Worm (Caenorhabditis elegans): ENCODE results near the gene scl-18.
A peak's percentile ranks its signal among the peaks of the same experiment; 100 is the strongest.

scl-18 gene

ce11 chrIV:11771064-11771463, 16.8 kb upstream of the scl-18 start:
- TF ChIP-seq hif-1 (tag; optimal IDR thresholded peaks at IDR 0.05) (no peak), hmg-1.1 (GFP tag; IDR thresholded peaks at IDR 0.05) (no peak), nhr-237 (tag; optimal IDR thresholded peaks at IDR 0.05) (no peak), T26A8.4 (GFP tag; IDR thresholded peaks at IDR 0.05) (no peak), daf-8 (GFP tag; IDR thresholded peaks at IDR 0.05) (no peak), ceh-82 (tag; optimal IDR thresholded peaks at IDR 0.05) (no peak), egl-27 (tag; optimal IDR thresholded peaks at IDR 0.05) (no peak), vab-7 (GFP tag; IDR thresholded peaks at IDR 0.05) (no peak), nhr-111 (GFP tag; optimal IDR thresholded peaks at IDR 0.05) (no peak), Y48G9A.11 (GFP tag; IDR thresholded peaks at IDR 0.05) (no peak), saeg-2 (GFP tag; IDR thresholded peaks at IDR 0.05) (no peak), hlh-11 (tag; optimal IDR thresholded peaks at IDR 0.05) (peak; percentile 23), skn-1 (tag; optimal IDR thresholded peaks at IDR 0.05) (no peak), ZK546.5 (tag; optimal IDR thresholded peaks at IDR 0.05) (no peak), nhr-76 (tag; optimal IDR thresholded peaks at IDR 0.05) (no peak), mdl-1 (tag; optimal IDR thresholded peaks at IDR 0.05) (no peak), set-16 (GFP tag; IDR thresholded peaks at IDR 0.05) (no peak), attf-4 (tag; optimal IDR thresholded peaks at IDR 0.05) (no peak), gei-8 (GFP tag; optimal IDR thresholded peaks at IDR 0.05) (no peak), zip-2 (tag; optimal IDR thresholded peaks at IDR 0.05) (no peak), nhr-41 (GFP tag; IDR thresholded peaks at IDR 0.05) (no peak), T20F7.1 (GFP tag; optimal IDR thresholded peaks at IDR 0.05) (no peak), egl-43 (GFP tag; IDR thresholded peaks at IDR 0.05) (no peak), unc-62 (GFP tag; optimal IDR thresholded peaks at IDR 0.05 in 1 of 2) (peak in 1 of 2 experiments; percentile 15), unc-62 (tag; optimal IDR thresholded peaks at IDR 0.05) (no peak), mes-2 (tag; optimal IDR thresholded peaks at IDR 0.05; ENCODE audit: poor library complexity, severe bottlenecking) (no peak), unc-130 (GFP tag; optimal IDR thresholded peaks at IDR 0.05) (no peak), snpc-4 (tag; optimal IDR thresholded peaks at IDR 0.05) (no peak), dmd-9 (GFP tag; IDR thresholded peaks at IDR 0.05) (no peak), lin-15B (tag; optimal IDR thresholded peaks at IDR 0.05) (no peak), dve-1 (tag; optimal IDR thresholded peaks at IDR 0.05; ENCODE audit: insufficient read depth) (peak; percentile 15), zag-1 (tag; optimal IDR thresholded peaks at IDR 0.05) (no peak), dmd-6 (GFP tag; IDR thresholded peaks at IDR 0.05) (peak; percentile 70), unc-39 (tag; optimal IDR thresholded peaks at IDR 0.05) (no peak), nhr-28 (tag; optimal IDR thresholded peaks at IDR 0.05) (peak; percentile 73), ceh-44 (GFP tag; IDR thresholded peaks at IDR 0.05) (no peak), daf-16 (GFP tag; optimal IDR thresholded peaks at IDR 0.05) (no peak), daf-16 (tag; optimal IDR thresholded peaks at IDR 0.05) (peak; percentile 55), zfp-3 (GFP tag; conservative IDR thresholded peaks at IDR 0.05) (no peak), F44E2.7 (GFP tag; IDR thresholded peaks at IDR 0.05) (no peak), lin-38 (GFP tag; IDR thresholded peaks at IDR 0.05) (no peak), aha-1 (tag) (peak; percentile 91), arid-1 (GFP tag; conservative IDR thresholded peaks at IDR 0.05) (no peak), nhr-102 (tag; optimal IDR thresholded peaks at IDR 0.05) (no peak), spr-3 (GFP tag; optimal IDR thresholded peaks at IDR 0.05) (no peak), lin-39 (tag; optimal IDR thresholded peaks at IDR 0.05) (no peak), pqm-1 (tag; optimal IDR thresholded peaks at IDR 0.05) (peak; percentile 77)

All from whole organism, L4 larva.